Worm (Caenorhabditis elegans) whole organism, L3 larva: ENCODE measurements around the gene F54D10.8.

Experiments used
- elt-1 ChIP-seq: fragments of 150-350 bp; optimal IDR thresholded peaks from 2 replicates; lab custom pipeline; 2014; ENCODE audit warnings: missing biosample characterization, missing genetic modification characterization
- elt-2 ChIP-seq: sonication (generic microtip); optimal IDR thresholded peaks from 2 replicates; lab custom pipeline; 2016; ENCODE audit warnings: missing genetic modification reagents, mild to moderate bottlenecking, missing genetic modification characterization, missing compliant biosample characterization
- elt-3 ChIP-seq, 3 experiments: fragments of 150-350 bp in 1 of 3; sonication (generic microtip) in 2 of 3; optimal IDR thresholded peaks; 2 replicates in 2 of 3; 4 replicates in 1 of 3; lab custom pipeline; 2014 to 2017; ENCODE audit warnings: missing biosample characterization in 3 of 3, missing genetic modification characterization in 3 of 3
- fkh-10 ChIP-seq: sonication (generic microtip); optimal IDR thresholded peaks from 2 replicates; lab custom pipeline; 2017; ENCODE audit warnings: missing biosample characterization, missing genetic modification reagents, missing genetic modification characterization
- nfya-1 ChIP-seq: sonication (generic microtip); optimal IDR thresholded peaks from 2 replicates; lab custom pipeline; 2017; ENCODE audit warnings: missing genetic modification characterization, mild to moderate bottlenecking, missing compliant biosample characterization, antibody characterized with exemption, moderate library complexity; ENCODE audit not compliant: insufficient read depth
- nhr-12 ChIP-seq: fragments of 150-350 bp; optimal IDR thresholded peaks from 2 replicates; lab custom pipeline; 2014; ENCODE audit warnings: missing biosample characterization, missing genetic modification characterization
- nhr-76 ChIP-seq: fragments of 150-350 bp; sonication (generic microtip); optimal IDR thresholded peaks from 5 replicates; lab custom pipeline; 2014; ENCODE audit warnings: missing biosample characterization, missing genetic modification characterization
- sea-2 ChIP-seq: fragments of 150-350 bp; sonication (generic microtip); optimal IDR thresholded peaks from 4 replicates; lab custom pipeline; 2014; ENCODE audit warnings: missing biosample characterization, missing genetic modification reagents, missing genetic modification characterization
- skn-1 ChIP-seq: fragments of 150-350 bp; optimal IDR thresholded peaks from 2 replicates; lab custom pipeline; 2014; ENCODE audit warnings: missing biosample characterization, missing genetic modification characterization
- unc-39 ChIP-seq: sonication (generic microtip); optimal IDR thresholded peaks from 4 replicates; lab custom pipeline; 2017; ENCODE audit warnings: missing biosample characterization, missing genetic modification characterization
- unc-62 ChIP-seq: fragments of 150-350 bp; sonication (generic microtip); optimal IDR thresholded peaks from 4 replicates; lab custom pipeline; 2014; ENCODE audit warnings: missing biosample characterization, missing genetic modification reagents, missing genetic modification characterization

- no peak for TF ChIP-seq unc-39 (tag; lab: Kevin White, UChicago)
- no peak for TF ChIP-seq sea-2 (GFP tag; lab: Kevin White, UChicago)
- no peak for TF ChIP-seq nfya-1 (tag; lab: Kevin White, UChicago)
- no peak for TF ChIP-seq fkh-10 (GFP tag; lab: Kevin White, UChicago)
- no peak for TF ChIP-seq elt-1
- TF ChIP-seq nhr-76 (tag; lab: Kevin White, UChicago), result no peak
- no peak for TF ChIP-seq skn-1 (tag; lab: Kevin White, UChicago)
- TF ChIP-seq elt-3 (tag; optimal IDR thresholded peaks at IDR 0.05; lab: Kevin White, UChicago), result no peak
- no peak for TF ChIP-seq nhr-12 (tag; lab: Kevin White, UChicago)
- peak; percentile 93 for TF ChIP-seq elt-2 (tag; lab: Kevin White, UChicago)
- TF ChIP-seq unc-62, result no peak
Measured at ce11 chrII:3815445-3816208, 12.1 kb downstream of the F54D10.8 start.
